Fruit fly (Drosophila melanogaster) whole organism, wandering third instar larva: Measurements from ENCODE around the gene pyd.

Experiments used
- Abd-B ChIP-seq: fragments of >200 bp; optimal IDR thresholded peaks from 2 replicates; lab custom pipeline; 2017; ENCODE audit warnings: missing biosample characterization, missing genetic modification characterization
- Hr78 ChIP-seq: fragments of >200 bp; optimal IDR thresholded peaks from 2 replicates; lab custom pipeline; 2017; ENCODE audit warnings: missing biosample characterization, missing genetic modification characterization
- Myc ChIP-seq: fragments of >200 bp; optimal IDR thresholded peaks from 2 replicates; lab custom pipeline; 2017
- N ChIP-seq: fragments of >200 bp; optimal IDR thresholded peaks from 2 replicates; lab custom pipeline; 2018; ENCODE audit warnings: missing biosample characterization, missing external identifiers, missing genetic modification characterization
- OdsH ChIP-seq: fragments of 200-800 bp; sonication (Bioruptor generic); optimal IDR thresholded peaks from 2 replicates; lab custom pipeline; 2016; ENCODE audit warnings: missing biosample characterization, mild to moderate bottlenecking, missing genetic modification characterization
- dl ChIP-seq, 2 experiments: fragments of 175-275, 200-275 bp in 1 of 2; fragments of 200-275 bp in 1 of 2; sonication (Bioruptor generic); optimal IDR thresholded peaks; lab custom pipeline; 2018; ENCODE audit warnings: mild to moderate bottlenecking in 2 of 2, missing biosample characterization in 2 of 2, missing genetic modification characterization in 2 of 2, moderate library complexity in 2 of 2; ENCODE audit not compliant: partially characterized antibody in 2 of 2, insufficient read depth in 1 of 2
- fru ChIP-seq: fragments of 200-800 bp; sonication (Bioruptor generic); optimal IDR thresholded peaks from 3 replicates; lab custom pipeline; 2016; ENCODE audit warnings: missing biosample characterization, mild to moderate bottlenecking, missing genetic modification characterization
- lola ChIP-seq: fragments of >200 bp; optimal IDR thresholded peaks from 2 replicates; lab custom pipeline; 2017; ENCODE audit warnings: missing biosample characterization, missing genetic modification characterization
- pan ChIP-seq: fragments of >200 bp; optimal IDR thresholded peaks from 2 replicates; lab custom pipeline; 2017
- psq ChIP-seq: fragments of 200-800 bp; sonication (Bioruptor generic); optimal IDR thresholded peaks from 3 replicates; lab custom pipeline; 2017; ENCODE audit warnings: missing biosample characterization, mild to moderate bottlenecking, missing genetic modification characterization, moderate library complexity
- usp ChIP-seq: fragments of >200 bp; optimal IDR thresholded peaks from 2 replicates; lab custom pipeline; 2017; ENCODE audit warnings: missing biosample characterization, missing genetic modification characterization

- no peak for TF ChIP-seq Abd-B
- TF ChIP-seq OdsH (GFP tag; lab: Kevin White, UChicago), result no peak
- TF ChIP-seq usp, result no peak
- TF ChIP-seq dl (GFP tag; optimal IDR thresholded peaks at IDR 0.05; lab: Kevin White, UChicago; ENCODE audit: insufficient read depth in 1 of 2, partially characterized antibody in 2 of 2), result no peak
- no peak for TF ChIP-seq Myc (lab: Kevin White, UChicago)
- no peak for TF ChIP-seq fru (GFP tag; lab: Kevin White, UChicago)
- TF ChIP-seq N (GFP tag; lab: Kevin White, UChicago), result no peak
- no peak for TF ChIP-seq pan
- TF ChIP-seq psq (GFP tag; lab: Kevin White, UChicago), result no peak
- TF ChIP-seq lola (GFP tag; lab: Kevin White, UChicago), result no peak
- TF ChIP-seq Hr78 (GFP tag; lab: Kevin White, UChicago), result no peak
These were observed 46.1 kb downstream of the pyd start for dm6 chr3R:8885581-8885980.
